Fruit fly (Drosophila melanogaster): ENCODE data around the gene Ldh.

Ldh gene

DNA sequence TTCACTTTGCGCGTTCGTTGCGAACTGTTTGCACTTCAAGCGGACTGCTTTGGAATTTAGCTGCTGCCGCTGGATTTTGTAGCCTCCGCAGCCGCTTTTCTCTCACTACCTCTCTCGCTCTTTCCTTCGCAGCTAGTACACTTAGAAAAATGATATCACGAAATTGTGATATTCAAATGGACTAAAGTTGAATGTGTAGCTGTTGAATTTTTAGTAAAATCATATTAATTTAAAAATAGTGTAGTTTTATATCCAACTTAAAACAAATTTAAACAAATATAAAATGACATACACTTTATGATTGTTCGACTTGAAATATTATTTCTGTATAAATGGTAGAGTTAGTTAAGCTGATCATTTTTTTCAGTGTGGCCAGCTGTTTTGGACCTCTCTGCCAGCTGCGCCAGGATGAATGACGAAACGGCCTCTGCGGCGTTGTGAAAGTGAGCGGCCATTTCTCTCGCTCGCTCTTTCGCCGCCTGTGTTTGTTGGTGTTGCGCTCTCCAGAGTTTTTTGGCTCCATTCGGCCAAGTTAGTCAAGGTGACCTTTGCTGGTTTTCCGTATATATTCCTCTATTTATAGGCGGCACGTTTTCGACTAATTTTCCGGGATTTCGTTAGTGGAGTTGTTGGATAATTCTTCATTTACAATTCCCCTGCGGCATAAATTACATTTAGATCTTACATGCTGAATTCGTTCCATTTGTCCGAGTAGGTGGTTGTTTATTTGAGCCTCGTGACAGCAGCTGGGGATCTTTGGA lies at the start of gene Ldh:
Gene Ldh, minus strand, starts transcription at position 51 of the 761 bp plus-strand sequence.
- TF ChIP-seq CG8478 (optimal IDR thresholded peaks at IDR 0.05) (no peak), Dll (optimal IDR thresholded peaks at IDR 0.05) (peak; percentile 61)

- TF ChIP-seq psq (optimal IDR thresholded peaks at IDR 0.05): no peak
- TF ChIP-seq usp (GFP tag; optimal IDR thresholded peaks at IDR 0.05): no peak
- TF ChIP-seq pan (optimal IDR thresholded peaks at IDR 0.05): no peak
- TF ChIP-seq EcR (GFP tag; optimal IDR thresholded peaks at IDR 0.05): no peak
- TF ChIP-seq Dll (optimal IDR thresholded peaks at IDR 0.05): no peak
- no peak for TF ChIP-seq CG8478 (optimal IDR thresholded peaks at IDR 0.05)
These were observed 49.6 kb upstream of the Ldh start for dm6 chr3L:6312029-6312623.

- no peak for TF ChIP-seq psq (optimal IDR thresholded peaks at IDR 0.05)
- TF ChIP-seq EcR (GFP tag; optimal IDR thresholded peaks at IDR 0.05): no peak
- TF ChIP-seq pan (optimal IDR thresholded peaks at IDR 0.05): no peak
- no peak for TF ChIP-seq CG8478 (optimal IDR thresholded peaks at IDR 0.05)
- TF ChIP-seq usp (GFP tag; optimal IDR thresholded peaks at IDR 0.05): no peak
- no peak for TF ChIP-seq Dll (optimal IDR thresholded peaks at IDR 0.05)
These were observed 48.0 kb upstream of the Ldh start for dm6 chr3L:6310489-6310888.

dm6 chr3L:6309726-6310125 lies 47.2 kb upstream of the Ldh start:
- no peak for TF ChIP-seq CG8478 (optimal IDR thresholded peaks at IDR 0.05)

- TF ChIP-seq usp (GFP tag; optimal IDR thresholded peaks at IDR 0.05) (no peak), Dll (optimal IDR thresholded peaks at IDR 0.05) (no peak), psq (optimal IDR thresholded peaks at IDR 0.05) (no peak), EcR (GFP tag; optimal IDR thresholded peaks at IDR 0.05) (no peak), CG8478 (optimal IDR thresholded peaks at IDR 0.05) (no peak), pan (optimal IDR thresholded peaks at IDR 0.05) (no peak)
These were observed 46.1 kb upstream of the Ldh start for dm6 chr3L:6308596-6308995.

DNA sequence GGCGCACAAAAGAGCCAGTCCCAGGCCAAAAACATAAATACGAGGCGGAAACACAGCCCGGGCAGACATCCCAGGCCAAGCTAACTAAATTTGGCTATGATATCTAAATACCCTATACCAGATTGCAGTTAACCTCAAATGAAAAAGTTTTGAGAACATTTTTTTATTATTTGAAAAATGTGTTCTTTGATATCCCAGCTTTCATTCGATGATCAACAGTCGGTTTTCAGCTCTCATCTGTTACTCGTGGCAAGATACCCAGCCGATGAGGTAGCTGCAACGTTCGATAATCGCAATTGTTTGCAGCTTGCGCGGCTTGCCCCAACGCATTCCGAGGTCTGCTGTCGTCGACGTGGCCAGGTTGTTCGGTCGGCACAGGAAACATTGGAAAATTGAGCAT lies 44.8 kb upstream of the Ldh start:
- no peak for TF ChIP-seq EcR (GFP tag; optimal IDR thresholded peaks at IDR 0.05)
- no peak for TF ChIP-seq usp (GFP tag; optimal IDR thresholded peaks at IDR 0.05)
- no peak for TF ChIP-seq psq (optimal IDR thresholded peaks at IDR 0.05)

- TF ChIP-seq pan (optimal IDR thresholded peaks at IDR 0.05) (no peak), usp (GFP tag; optimal IDR thresholded peaks at IDR 0.05) (no peak), CG8478 (optimal IDR thresholded peaks at IDR 0.05) (no peak), EcR (GFP tag; optimal IDR thresholded peaks at IDR 0.05) (no peak), psq (optimal IDR thresholded peaks at IDR 0.05) (no peak), Dll (optimal IDR thresholded peaks at IDR 0.05) (no peak)
These were observed 42.4 kb upstream of the Ldh start for dm6 chr3L:6304859-6305258.

DNA sequence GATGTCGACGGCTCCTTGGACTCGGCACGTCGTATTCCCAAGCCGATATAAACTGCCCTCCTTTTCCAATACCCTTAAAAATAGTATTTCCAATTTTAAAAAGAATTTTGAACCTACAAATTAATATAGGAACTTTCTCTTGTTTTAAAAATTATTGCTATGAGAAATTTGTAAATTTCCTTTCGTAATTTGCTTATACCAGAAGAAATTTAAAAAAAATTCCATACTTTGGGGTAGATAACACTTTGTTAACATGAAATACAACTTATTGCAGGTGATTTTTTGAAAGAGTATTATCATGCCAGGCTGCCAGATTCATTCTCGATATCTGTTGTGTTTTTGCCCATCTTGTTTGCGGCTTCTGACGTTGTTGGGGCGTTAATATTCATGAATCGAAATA lies 40.0 kb upstream of the Ldh start:
- TF ChIP-seq Dll (optimal IDR thresholded peaks at IDR 0.05) (no peak), EcR (GFP tag; optimal IDR thresholded peaks at IDR 0.05) (no peak), usp (GFP tag; optimal IDR thresholded peaks at IDR 0.05) (no peak), psq (optimal IDR thresholded peaks at IDR 0.05) (no peak), pan (optimal IDR thresholded peaks at IDR 0.05) (no peak), CG8478 (optimal IDR thresholded peaks at IDR 0.05) (no peak)

DNA sequence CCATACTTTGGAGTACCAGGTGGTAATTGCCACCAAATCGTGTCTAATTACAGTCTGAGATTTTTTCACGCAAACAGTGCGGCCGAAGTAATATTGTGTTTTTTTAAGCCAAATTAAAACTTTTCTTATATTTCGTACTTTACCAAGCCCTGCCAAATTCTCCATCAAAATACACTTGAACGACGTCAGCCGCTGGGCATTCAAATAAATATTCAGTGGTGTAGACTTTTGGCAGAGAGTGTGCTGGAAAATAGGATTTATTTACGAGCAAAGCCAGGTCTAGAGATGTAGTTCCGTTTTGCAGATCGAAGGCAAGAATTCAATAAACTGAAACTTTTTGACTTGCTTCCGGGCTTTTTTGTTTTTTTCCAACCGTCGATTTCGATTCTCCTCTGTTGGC lies 34.1 kb upstream of the Ldh start:
- TF ChIP-seq Dll (optimal IDR thresholded peaks at IDR 0.05) (no peak), usp (GFP tag; optimal IDR thresholded peaks at IDR 0.05) (no peak), psq (optimal IDR thresholded peaks at IDR 0.05) (no peak), EcR (GFP tag; optimal IDR thresholded peaks at IDR 0.05) (no peak), CG8478 (optimal IDR thresholded peaks at IDR 0.05) (no peak), pan (optimal IDR thresholded peaks at IDR 0.05) (no peak)

DNA sequence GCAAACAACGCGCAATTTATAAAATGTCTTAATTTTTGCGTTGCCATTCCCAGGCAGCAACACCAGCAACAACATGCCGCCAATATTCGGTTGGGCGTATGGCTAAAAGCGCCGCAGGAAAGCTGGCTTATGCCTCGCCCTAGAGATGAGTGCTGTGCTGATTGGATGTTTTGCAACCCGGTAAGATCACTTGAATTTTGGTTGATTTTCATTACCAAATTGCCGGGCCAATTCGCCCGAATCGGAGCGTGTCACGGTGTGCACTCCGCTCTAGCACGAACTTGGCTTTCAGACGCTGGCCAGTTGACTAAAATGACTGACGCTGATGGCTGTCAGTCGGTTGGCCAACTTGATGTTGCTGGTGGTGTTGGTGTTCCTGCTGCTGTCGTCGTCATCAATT lies 22.9 kb upstream of the Ldh start:
- no peak for TF ChIP-seq EcR (GFP tag; optimal IDR thresholded peaks at IDR 0.05)
- TF ChIP-seq CG8478 (optimal IDR thresholded peaks at IDR 0.05): no peak
- no peak for TF ChIP-seq usp (GFP tag; optimal IDR thresholded peaks at IDR 0.05)
- TF ChIP-seq pan (optimal IDR thresholded peaks at IDR 0.05): no peak
- no peak for TF ChIP-seq Dll (optimal IDR thresholded peaks at IDR 0.05)
- no peak for TF ChIP-seq psq (optimal IDR thresholded peaks at IDR 0.05)

DNA sequence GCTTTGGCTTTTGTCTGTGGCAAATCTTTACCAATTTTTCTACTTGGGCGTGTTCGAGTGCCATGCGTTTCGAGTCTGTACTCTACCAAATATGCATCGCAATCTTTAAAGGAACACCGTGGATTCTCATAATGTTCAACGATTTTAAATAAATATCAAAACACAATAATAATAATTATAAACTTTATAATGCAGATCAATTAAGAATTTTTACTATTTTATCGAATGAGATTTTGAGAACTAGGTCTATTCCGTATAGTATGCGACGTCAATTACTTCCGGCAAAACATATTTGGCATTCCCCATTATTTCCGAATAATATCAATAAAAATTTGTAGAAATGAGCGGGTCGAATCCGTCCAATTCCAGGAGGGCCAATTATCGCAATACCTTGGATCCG lies 13.0 kb upstream of the Ldh start, which contains the start of gene CG43168:
Gene CG43168, plus strand, starts transcription at position 301 of the 400 bp plus-strand sequence.
- TF ChIP-seq psq (optimal IDR thresholded peaks at IDR 0.05) (no peak), usp (GFP tag; optimal IDR thresholded peaks at IDR 0.05) (no peak), CG8478 (optimal IDR thresholded peaks at IDR 0.05) (no peak), Dll (optimal IDR thresholded peaks at IDR 0.05) (no peak), EcR (GFP tag; optimal IDR thresholded peaks at IDR 0.05) (no peak), pan (optimal IDR thresholded peaks at IDR 0.05) (no peak)

DNA sequence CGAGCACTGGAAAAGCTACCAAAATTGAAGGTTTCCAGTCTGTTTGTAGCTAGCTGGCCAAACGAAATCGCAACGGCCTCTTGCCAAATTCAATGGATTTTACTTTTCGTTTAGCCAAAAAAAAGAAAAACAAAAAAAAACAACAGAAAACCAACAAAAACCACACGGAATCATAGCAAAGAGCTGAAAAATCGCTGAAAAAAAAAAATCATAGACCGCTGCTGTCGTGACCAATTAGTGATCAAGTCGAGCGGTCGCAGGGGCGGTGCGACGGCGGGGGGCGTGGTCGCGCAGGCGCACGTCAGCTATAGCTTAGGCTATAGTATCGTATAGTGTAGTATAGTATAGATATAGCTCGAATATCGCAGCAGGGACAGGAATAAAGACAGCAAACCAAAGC lies 12.4 kb upstream of the Ldh start:
- TF ChIP-seq pan (optimal IDR thresholded peaks at IDR 0.05) (no peak), EcR (GFP tag; optimal IDR thresholded peaks at IDR 0.05) (no peak)

DNA sequence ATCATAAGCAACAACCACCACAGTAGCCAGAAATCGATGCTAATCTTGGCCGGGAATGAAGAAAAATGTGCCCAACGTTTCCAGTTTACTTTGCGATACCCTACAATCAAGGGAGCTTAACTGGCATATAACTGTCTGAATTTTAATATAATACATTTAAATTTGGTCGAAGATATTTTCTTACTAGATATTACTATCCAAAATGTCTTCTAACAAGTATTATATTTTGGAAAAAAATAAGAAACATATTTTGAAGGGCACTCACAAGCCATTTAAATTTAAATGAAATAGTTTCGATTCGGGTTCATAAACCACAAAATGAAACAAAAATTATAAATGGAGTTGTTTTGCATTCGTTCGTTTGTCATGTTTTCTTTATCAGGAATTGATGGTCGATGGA lies 7.8 kb upstream of the Ldh start:
- no peak for TF ChIP-seq EcR (GFP tag; optimal IDR thresholded peaks at IDR 0.05)
- no peak for TF ChIP-seq CG8478 (optimal IDR thresholded peaks at IDR 0.05)
- TF ChIP-seq usp (GFP tag; optimal IDR thresholded peaks at IDR 0.05): no peak
- no peak for TF ChIP-seq Dll (optimal IDR thresholded peaks at IDR 0.05)
- no peak for TF ChIP-seq pan (optimal IDR thresholded peaks at IDR 0.05)
- no peak for TF ChIP-seq psq (optimal IDR thresholded peaks at IDR 0.05)
